Fruit fly (Drosophila melanogaster): ENCODE measurements around the gene rost.

Gene rost

DNA sequence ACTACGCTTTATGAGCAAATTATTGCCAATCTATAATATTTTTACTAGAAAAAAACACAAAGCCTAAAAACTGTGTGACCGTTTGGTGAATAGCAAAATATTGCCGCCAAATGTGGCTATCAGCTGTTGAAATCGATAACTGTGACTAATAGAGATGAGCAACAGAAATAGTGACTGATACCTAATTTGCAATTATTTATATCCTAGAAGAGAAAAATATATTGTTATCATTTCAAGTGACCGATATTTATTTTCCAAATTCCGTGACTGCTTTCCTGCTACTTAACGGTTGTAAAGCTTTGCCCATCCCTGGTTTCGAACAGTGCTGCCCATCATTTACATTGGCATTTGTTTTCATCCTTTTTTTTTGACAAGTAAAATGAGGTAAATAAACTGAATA is 7.9 kb upstream of the rost start, which contains the start of the genes alien and CG18661 (continued):
- peak; percentile 91 for TF ChIP-seq Hr39 (GFP tag; optimal IDR thresholded peaks at IDR 0.05)
- TF ChIP-seq fd59A (GFP tag; optimal IDR thresholded peaks at IDR 0.05) = peak; percentile 31
- peak; percentile 97 for TF ChIP-seq CG6163 (GFP tag; IDR thresholded peaks at IDR 0.05)
- TF ChIP-seq svp (GFP tag) = peak; percentile 91
- peak; percentile 78 for TF ChIP-seq Smox (GFP tag; optimal IDR thresholded peaks at IDR 0.05)
- no peak for TF ChIP-seq pdm3 (GFP tag; optimal IDR thresholded peaks at IDR 0.05)
- TF ChIP-seq Eip93F (GFP tag; optimal IDR thresholded peaks at IDR 0.05) = peak; percentile 71
- peak; percentile 78 for TF ChIP-seq CG32006 (GFP tag; optimal IDR thresholded peaks at IDR 0.05)
- peak; percentile 88 for TF ChIP-seq net (GFP tag; optimal IDR thresholded peaks at IDR 0.05)
- peak; percentile 62 for TF ChIP-seq topi (GFP tag; optimal IDR thresholded peaks at IDR 0.05)
- peak; percentile 93 for TF ChIP-seq lz (GFP tag; optimal IDR thresholded peaks at IDR 0.05)
- peak; percentile 71 for TF ChIP-seq Ets21C (GFP tag; optimal IDR thresholded peaks at IDR 0.05)
- TF ChIP-seq Hr38 (GFP tag; optimal IDR thresholded peaks at IDR 0.05) = peak; percentile 5
- peak; percentile 90 for TF ChIP-seq Met (GFP tag; optimal IDR thresholded peaks at IDR 0.05)
- no peak for TF ChIP-seq CG3919 (GFP tag; optimal IDR thresholded peaks at IDR 0.05)

DNA sequence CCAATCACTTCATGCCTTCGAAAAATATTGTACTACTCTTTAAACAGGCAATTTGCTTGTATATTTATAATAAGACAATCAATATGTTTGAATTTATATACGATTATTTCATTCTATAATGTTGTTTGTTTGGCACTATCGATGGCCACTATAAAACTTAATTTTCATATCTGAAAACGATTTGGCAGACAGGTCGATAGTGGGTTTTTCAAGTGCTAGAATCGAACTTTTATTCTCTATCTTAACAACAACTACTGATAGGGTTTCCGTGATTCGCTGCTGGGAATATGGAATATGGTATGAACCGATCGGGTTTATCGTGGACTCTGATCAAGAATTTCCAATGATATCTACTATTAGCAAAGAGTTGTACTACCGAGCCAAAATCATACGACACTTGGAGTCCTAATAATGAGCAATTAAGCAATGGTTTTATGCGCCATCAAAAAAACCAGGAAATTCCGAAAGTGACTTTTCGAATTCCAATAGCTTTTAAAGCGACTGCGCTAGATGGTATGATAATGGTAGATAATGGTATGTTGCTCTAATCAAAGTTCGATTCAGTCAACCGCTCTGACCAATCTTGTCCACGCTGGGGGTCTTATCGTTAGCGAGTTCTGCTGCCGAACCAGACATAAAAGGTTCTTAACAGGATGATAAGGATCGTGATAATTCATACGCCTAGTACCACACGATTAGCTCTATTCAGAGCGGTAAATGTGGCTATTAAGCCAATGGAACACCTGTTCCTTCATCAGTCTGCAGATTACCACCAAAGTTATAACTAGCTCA is 4.5 kb upstream of the rost start, which contains the start of gene CG17906:
TSS of gene CG17906 (plus strand) at position 742 of the 792 bp plus-strand sequence.
- TF ChIP-seq Hr38 (GFP tag; optimal IDR thresholded peaks at IDR 0.05) (no peak), CG32006 (GFP tag; optimal IDR thresholded peaks at IDR 0.05) (no peak), CG6854 (GFP tag; optimal IDR thresholded peaks at IDR 0.05) (no peak), CG3919 (GFP tag; optimal IDR thresholded peaks at IDR 0.05) (no peak), Sox102F (GFP tag; optimal IDR thresholded peaks at IDR 0.05) (no peak), vri (GFP tag; optimal IDR thresholded peaks at IDR 0.05) (no peak), topi (GFP tag; optimal IDR thresholded peaks at IDR 0.05) (no peak), CG6276 (GFP tag; optimal IDR thresholded peaks at IDR 0.05) (no peak), Met (GFP tag; optimal IDR thresholded peaks at IDR 0.05) (no peak)

dm6 chr2L:8991583-8991982 is 2.2 kb upstream of the rost start, which contains the start of gene CG9555:
CG9555 (plus strand) TSS chr2L:8991735.
- TF ChIP-seq Lpt (GFP tag; optimal IDR thresholded peaks at IDR 0.05) (no peak), vri (GFP tag; optimal IDR thresholded peaks at IDR 0.05) (peak; percentile 41)

- no peak for TF ChIP-seq CG6276 (GFP tag; optimal IDR thresholded peaks at IDR 0.05)
- TF ChIP-seq Hr38 (GFP tag; optimal IDR thresholded peaks at IDR 0.05) = no peak
- TF ChIP-seq Gug (GFP tag; IDR thresholded peaks at IDR 0.05) = no peak
- TF ChIP-seq svp (GFP tag) = peak; percentile 82
- TF ChIP-seq eg (GFP tag; IDR thresholded peaks at IDR 0.05) = no peak
- TF ChIP-seq dsx (GFP tag; optimal IDR thresholded peaks at IDR 0.05; ENCODE audit: poor library complexity, severe bottlenecking) = peak; percentile 92
These were observed 1.9 kb downstream of the rost start for dm6 chr2L:8987251-8987937.

DNA sequence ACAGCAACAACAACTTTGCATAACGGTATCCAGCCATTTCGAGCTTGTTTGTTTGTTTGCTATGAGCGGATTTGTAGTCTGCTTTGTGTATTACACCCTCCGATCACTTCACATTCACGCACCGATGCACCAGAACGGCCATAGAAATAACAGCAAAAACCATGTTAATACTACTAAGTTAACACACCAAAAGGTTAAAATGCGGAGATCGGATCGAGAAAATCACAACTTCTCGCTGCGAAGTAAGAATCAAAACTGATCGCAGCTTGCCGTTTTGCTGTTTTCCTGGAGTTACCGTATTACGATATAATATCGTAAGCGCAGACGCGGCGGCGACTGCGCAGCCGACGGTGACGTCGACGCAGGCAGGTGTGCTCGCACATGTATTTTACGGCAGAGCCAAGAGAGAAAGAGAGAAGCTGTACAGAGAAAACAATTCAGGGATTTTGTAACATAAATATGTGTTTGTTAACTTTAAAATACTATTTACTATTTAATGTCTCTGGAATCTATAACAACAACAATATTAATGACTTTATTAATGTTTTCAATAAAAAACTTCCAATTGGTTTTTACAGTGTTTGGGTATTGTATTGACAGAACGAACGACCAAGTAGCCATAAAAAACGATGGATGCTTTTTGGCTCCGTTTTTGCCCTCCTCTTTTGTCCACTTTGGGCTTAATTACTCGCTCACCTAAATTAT is 4.6 kb downstream of the rost start, which contains the start of gene CG13101:
TSS of gene CG13101 (minus strand) at position 259 of the 705 bp plus-strand sequence.
- TF ChIP-seq CG11902 (GFP tag; optimal IDR thresholded peaks at IDR 0.05) (peak; percentile 86), dac (GFP tag; optimal IDR thresholded peaks at IDR 0.05) (peak; percentile 57), Sox14 (GFP tag; optimal IDR thresholded peaks at IDR 0.05) (peak; percentile 94), lz (GFP tag; optimal IDR thresholded peaks at IDR 0.05) (peak; percentile 94), eg (GFP tag; IDR thresholded peaks at IDR 0.05) (peak; percentile 98), CG7368 (GFP tag; optimal IDR thresholded peaks at IDR 0.05) (peak; percentile 90), CG1621 (tag; optimal IDR thresholded peaks at IDR 0.05) (peak; percentile 90), CG11294 (GFP tag; IDR thresholded peaks at IDR 0.05) (peak; percentile 92), fd59A (GFP tag; optimal IDR thresholded peaks at IDR 0.05) (peak; percentile 85), Lpt (GFP tag; optimal IDR thresholded peaks at IDR 0.05) (peak; percentile 92), svp (GFP tag) (peak; percentile 98), Blimp-1 (GFP tag; optimal IDR thresholded peaks at IDR 0.05) (peak; percentile 88), CG6792 (GFP tag; optimal IDR thresholded peaks at IDR 0.05) (peak; percentile 96), CG11762 (GFP tag; optimal IDR thresholded peaks at IDR 0.05; ENCODE audit: insufficient read depth) (peak; percentile 94), pdm3 (GFP tag; optimal IDR thresholded peaks at IDR 0.05) (peak; percentile 96), acj6 (GFP tag; optimal IDR thresholded peaks at IDR 0.05) (peak; percentile 95), net (GFP tag; optimal IDR thresholded peaks at IDR 0.05) (peak; percentile 90), Eip78C (GFP tag) (peak; percentile 99), esn (GFP tag; optimal IDR thresholded peaks at IDR 0.05) (peak; percentile 98), Met (GFP tag; optimal IDR thresholded peaks at IDR 0.05) (peak; percentile 96), Smox (GFP tag; optimal IDR thresholded peaks at IDR 0.05) (peak; percentile 97), CG6854 (GFP tag; optimal IDR thresholded peaks at IDR 0.05) (no peak), Gug (GFP tag; IDR thresholded peaks at IDR 0.05) (peak; percentile 95), Ets21C (GFP tag; optimal IDR thresholded peaks at IDR 0.05) (peak; percentile 90), CG9139 (GFP tag; optimal IDR thresholded peaks at IDR 0.05) (peak; percentile 84), CG6163 (GFP tag; IDR thresholded peaks at IDR 0.05) (peak; percentile 96)

All from whole organism, prepupa.